Fruit fly (Drosophila melanogaster) whole organism, embryonic: ENCODE data around the gene Sbp2.

Source experiments
- CG10274 ChIP-seq: fragments of 200-800 bp; sonication (Bioruptor generic); optimal IDR thresholded peaks from 3 replicates; lab custom pipeline; 2017; ENCODE audit warnings: missing biosample characterization, mild to moderate bottlenecking, missing genetic modification characterization
- CG10366 ChIP-seq: fragments of 200-800 bp; sonication (Bioruptor generic); IDR thresholded peaks from 2 replicates; pipeline ENCODE4 v1.3.6; 2022; ENCODE audit warnings: missing biosample characterization, missing genetic modification characterization
- CG11247 ChIP-seq: fragments of 200-800 bp; sonication (Bioruptor generic); IDR thresholded peaks from 2 replicates; pipeline ENCODE4 v1.3.6; 2022; ENCODE audit warnings: missing biosample characterization, missing genetic modification characterization
- CG11456 ChIP-seq: fragments of 200-800 bp; sonication (Bioruptor generic); IDR thresholded peaks from 3 replicates; pipeline ENCODE4 v1.3.6; 2022; ENCODE audit warnings: missing biosample characterization, missing genetic modification characterization
- CG12942 ChIP-seq: fragments of 200-800 bp; sonication (Bioruptor generic); optimal IDR thresholded peaks from 3 replicates; lab custom pipeline; 2016; ENCODE audit warnings: missing biosample characterization, missing genetic modification characterization
- CG13287 ChIP-seq: fragments of 200-800 bp; sonication (Bioruptor generic); IDR thresholded peaks from 2 replicates; pipeline ENCODE4 v1.3.6; 2022; ENCODE audit warnings: missing biosample characterization, missing genetic modification characterization; ENCODE audit not compliant: partially characterized antibody
- CG15073 ChIP-seq: fragments of 200-800 bp; sonication (Bioruptor generic); optimal IDR thresholded peaks from 2 replicates; lab custom pipeline; 2016; ENCODE audit warnings: missing biosample characterization, missing genetic modification characterization
- CG17385 ChIP-seq: fragments of 200-800 bp; sonication (Bioruptor generic); optimal IDR thresholded peaks from 3 replicates; lab custom pipeline; 2018; ENCODE audit warnings: missing biosample characterization, mild to moderate bottlenecking, missing genetic modification characterization
- CG17829 ChIP-seq: fragments of 200-800 bp; optimal IDR thresholded peaks from 2 replicates; lab custom pipeline; 2019; ENCODE audit warnings: missing biosample characterization, mild to moderate bottlenecking, missing genetic modification characterization, moderate library complexity
- CG18764 ChIP-seq: fragments of 200-800 bp; sonication (Bioruptor generic); optimal IDR thresholded peaks from 3 replicates; lab custom pipeline; 2016; ENCODE audit warnings: missing biosample characterization, missing genetic modification characterization
- CG2202 ChIP-seq: fragments of 200-800 bp; sonication (Bioruptor generic); optimal IDR thresholded peaks from 2 replicates; lab custom pipeline; 2018; ENCODE audit warnings: missing biosample characterization, mild to moderate bottlenecking, missing genetic modification characterization
- CG2678 ChIP-seq: fragments of 200-800 bp; sonication (Bioruptor generic); optimal IDR thresholded peaks from 3 replicates; lab custom pipeline; 2019; ENCODE audit warnings: missing biosample characterization, mild to moderate bottlenecking, missing genetic modification characterization, moderate library complexity
- CG7372 ChIP-seq: fragments of 200-800 bp; sonication (Bioruptor generic); IDR thresholded peaks from 2 replicates; pipeline ENCODE4 v1.3.6; 2022; ENCODE audit warnings: missing biosample characterization, missing genetic modification characterization
- CG7556 ChIP-seq: fragments of 200-800 bp; sonication (Bioruptor generic); optimal IDR thresholded peaks from 2 replicates; lab custom pipeline; 2017; ENCODE audit warnings: missing biosample characterization, mild to moderate bottlenecking, missing genetic modification characterization
- CG8290 ChIP-seq, 3 experiments: fragments of 200-800 bp; sonication (Bioruptor generic); optimal IDR thresholded peaks; 2 replicates each; lab custom pipeline; 2016 to 2019; ENCODE audit warnings: missing biosample characterization in 3 of 3, missing genetic modification characterization in 3 of 3, mild to moderate bottlenecking in 2 of 3, moderate library complexity in 1 of 3
- CG8924 ChIP-seq: fragments of 200-800 bp; optimal IDR thresholded peaks from 3 replicates; lab custom pipeline; 2019; ENCODE audit warnings: missing biosample characterization, mild to moderate bottlenecking, missing genetic modification characterization, moderate library complexity
- CG9876 ChIP-seq: fragments of 200-800 bp; sonication (Bioruptor generic); optimal IDR thresholded peaks from 2 replicates; lab custom pipeline; 2016; ENCODE audit warnings: missing biosample characterization, missing genetic modification characterization
- CTCF ChIP-seq: fragments of 200-800 bp; sonication (Bioruptor generic); optimal IDR thresholded peaks from 2 replicates; lab custom pipeline; 2017; ENCODE audit warnings: missing biosample characterization, mild to moderate bottlenecking, missing genetic modification characterization, moderate library complexity
- Dfd ChIP-seq, 2 experiments: fragments of >200 bp; optimal IDR thresholded peaks; 2 replicates each; lab custom pipeline; 2017; ENCODE audit warnings: missing biosample characterization in 2 of 2, missing genetic modification characterization in 2 of 2
- Dip2 ChIP-seq: fragments of 200-800 bp; sonication (Bioruptor generic); IDR thresholded peaks from 2 replicates; pipeline ENCODE4 v1.3.6; 2022; ENCODE audit warnings: missing biosample characterization, missing genetic modification characterization
- Ets97D ChIP-seq: fragments of 200-800 bp; sonication (Bioruptor generic); optimal IDR thresholded peaks from 3 replicates; lab custom pipeline; 2016; ENCODE audit warnings: missing biosample characterization, missing genetic modification characterization
- HLHmδ ChIP-seq: fragments of 200-800 bp; sonication (Bioruptor generic); optimal IDR thresholded peaks from 2 replicates; lab custom pipeline; 2018; ENCODE audit warnings: missing biosample characterization, mild to moderate bottlenecking, missing genetic modification characterization, moderate library complexity
- Hey ChIP-seq: fragments of 200-800 bp; sonication (Bioruptor generic); optimal IDR thresholded peaks from 3 replicates; lab custom pipeline; 2018; ENCODE audit warnings: missing biosample characterization, mild to moderate bottlenecking, missing genetic modification characterization
- HmgD ChIP-seq: fragments of 200-800 bp; sonication (Bioruptor generic); optimal IDR thresholded peaks from 3 replicates; lab custom pipeline; 2016; ENCODE audit warnings: missing biosample characterization, missing genetic modification characterization
- MESR4 ChIP-seq: fragments of 200-800 bp; sonication (Bioruptor generic); optimal IDR thresholded peaks from 2 replicates; lab custom pipeline; 2018; ENCODE audit warnings: missing biosample characterization, mild to moderate bottlenecking, missing genetic modification characterization, moderate library complexity
- Med ChIP-seq: fragments of 200-800 bp; sonication (Bioruptor generic); peaks from one replicate; lab custom pipeline; 2016; ENCODE audit warnings: missing biosample characterization, missing genetic modification characterization, mild to moderate bottlenecking, inconsistent platforms, moderate library complexity
- Optix ChIP-seq: fragments of 200-800 bp; sonication (Bioruptor generic); IDR thresholded peaks from 3 replicates; pipeline ENCODE4 v1.3.6; 2022; ENCODE audit warnings: missing biosample characterization, missing genetic modification characterization
- Poxn ChIP-seq: fragments of 200-800 bp; sonication (Bioruptor generic); IDR thresholded peaks from 2 replicates; pipeline ENCODE4 v1.3.6; 2022; ENCODE audit warnings: missing biosample characterization, missing genetic modification characterization
- Ravus ChIP-seq: fragments of 200-800 bp; sonication (Bioruptor generic); IDR thresholded peaks from 2 replicates; pipeline ENCODE4 v1.3.6; 2022; ENCODE audit warnings: missing biosample characterization, missing genetic modification characterization
- Six4 ChIP-seq: fragments of 200-800 bp; sonication (Bioruptor generic); optimal IDR thresholded peaks from 2 replicates; lab custom pipeline; 2016; ENCODE audit warnings: missing biosample characterization, missing genetic modification characterization
- bab2 ChIP-seq: fragments of 200-800 bp; sonication (Bioruptor generic); optimal IDR thresholded peaks from 2 replicates; lab custom pipeline; 2016; ENCODE audit warnings: missing biosample characterization, missing genetic modification characterization
- bsh ChIP-seq, 2 experiments: fragments of 200-800 bp; sonication (Bioruptor generic); optimal IDR thresholded peaks; 2 replicates each; lab custom pipeline; 2017 to 2018; ENCODE audit warnings: mild to moderate bottlenecking in 2 of 2, missing biosample characterization in 2 of 2, missing genetic modification characterization in 2 of 2, moderate library complexity in 1 of 2
- btn ChIP-seq: fragments of 200-800 bp; sonication (Bioruptor generic); optimal IDR thresholded peaks from 2 replicates; lab custom pipeline; 2016; ENCODE audit warnings: missing biosample characterization, missing genetic modification characterization
- en ChIP-seq: fragments of 200-800 bp; sonication (Bioruptor generic); optimal IDR thresholded peaks from 2 replicates; lab custom pipeline; 2016; ENCODE audit warnings: missing biosample characterization, missing genetic modification characterization
- fd96Cb ChIP-seq: fragments of 200-800 bp; sonication (Bioruptor generic); optimal IDR thresholded peaks from 2 replicates; lab custom pipeline; 2018; ENCODE audit warnings: missing biosample characterization, mild to moderate bottlenecking, missing genetic modification characterization, moderate library complexity
- fru ChIP-seq: fragments of >200 bp; optimal IDR thresholded peaks from 2 replicates; lab custom pipeline; 2017
- gcm2 ChIP-seq: fragments of 200-800 bp; sonication (Bioruptor generic); optimal IDR thresholded peaks from 2 replicates; lab custom pipeline; 2016; ENCODE audit warnings: missing biosample characterization, missing genetic modification characterization
- grn ChIP-seq: fragments of 200-800 bp; sonication (Bioruptor generic); optimal IDR thresholded peaks from 3 replicates; lab custom pipeline; 2017; ENCODE audit warnings: missing biosample characterization, missing genetic modification characterization
- gsb ChIP-seq: fragments of 200-800 bp; sonication (Bioruptor generic); IDR thresholded peaks from 2 replicates; pipeline ENCODE4 v1.3.6; 2022; ENCODE audit warnings: missing biosample characterization, missing genetic modification characterization
- gt ChIP-seq: fragments of 200-800 bp; sonication (Bioruptor generic); IDR thresholded peaks from 2 replicates; pipeline ENCODE4 v1.3.6; 2022; ENCODE audit warnings: missing biosample characterization, missing genetic modification characterization
- hkb ChIP-seq, 2 experiments: fragments of 200-800 bp in 1 of 2; fragments of >200 bp in 1 of 2; sonication (Bioruptor generic) in 1 of 2; IDR thresholded peaks in 1 of 2; optimal IDR thresholded peaks in 1 of 2; 2 replicates each; pipeline versions ENCODE4 v1.3.6 to Lab custom; 2017 to 2022; ENCODE audit warnings: missing biosample characterization in 1 of 2, missing genetic modification characterization in 1 of 2
- kah ChIP-seq: fragments of 200-800 bp; sonication (Bioruptor generic); optimal IDR thresholded peaks from 2 replicates; lab custom pipeline; 2018; ENCODE audit warnings: missing biosample characterization, mild to moderate bottlenecking, missing genetic modification characterization
- mam ChIP-seq: fragments of 200-800 bp; sonication (Bioruptor generic); optimal IDR thresholded peaks from 3 replicates; lab custom pipeline; 2016; ENCODE audit warnings: missing biosample characterization, missing genetic modification characterization
- pb ChIP-seq: fragments of 200-800 bp; sonication (Bioruptor generic); optimal IDR thresholded peaks from 3 replicates; lab custom pipeline; 2016; ENCODE audit warnings: missing biosample characterization, missing genetic modification characterization
- shn ChIP-seq: fragments of 200-800 bp; sonication (Bioruptor generic); optimal IDR thresholded peaks from 3 replicates; lab custom pipeline; 2016; ENCODE audit warnings: missing biosample characterization, missing genetic modification characterization
- slbo ChIP-seq: fragments of 200-800 bp; sonication (Bioruptor generic); IDR thresholded peaks from 2 replicates; pipeline ENCODE4 v1.3.6; 2022; ENCODE audit warnings: missing biosample characterization, missing genetic modification characterization
- sug ChIP-seq: fragments of 200-800 bp; optimal IDR thresholded peaks from 2 replicates; lab custom pipeline; 2019; ENCODE audit warnings: missing biosample characterization, mild to moderate bottlenecking, missing genetic modification characterization, moderate library complexity
- ttk ChIP-seq: fragments of 200-800 bp; sonication (Bioruptor generic); IDR thresholded peaks from 2 replicates; pipeline ENCODE4 v2.1.2; 2022; ENCODE audit warnings: missing biosample characterization, missing genetic modification characterization
- tup ChIP-seq: fragments of 200-800 bp; sonication (Bioruptor generic); optimal IDR thresholded peaks from 2 replicates; lab custom pipeline; 2016; ENCODE audit warnings: missing biosample characterization, mild to moderate bottlenecking, missing genetic modification characterization, moderate library complexity
- unpg ChIP-seq: fragments of 200-800 bp; sonication (Bioruptor generic); optimal IDR thresholded peaks from 3 replicates; lab custom pipeline; 2018; ENCODE audit warnings: missing biosample characterization, mild to moderate bottlenecking, missing genetic modification characterization, moderate library complexity
- vnd ChIP-seq: fragments of 200-800 bp; sonication (Bioruptor generic); IDR thresholded peaks from 3 replicates; pipeline ENCODE4 v1.3.6; 2022; ENCODE audit warnings: missing biosample characterization, missing genetic modification characterization; ENCODE audit not compliant: partially characterized antibody
- wor ChIP-seq: fragments of 200-800 bp; sonication (Bioruptor generic); IDR thresholded peaks from 2 replicates; pipeline ENCODE4 v1.3.6; 2022; ENCODE audit warnings: missing biosample characterization, missing genetic modification characterization
- zen2 ChIP-seq: fragments of 200-800 bp; sonication (Bioruptor generic); IDR thresholded peaks from 3 replicates; pipeline ENCODE4 v1.3.6; 2022; ENCODE audit warnings: missing biosample characterization, missing genetic modification characterization; ENCODE audit not compliant: partially characterized antibody

The Sbp2 gene

DNA sequence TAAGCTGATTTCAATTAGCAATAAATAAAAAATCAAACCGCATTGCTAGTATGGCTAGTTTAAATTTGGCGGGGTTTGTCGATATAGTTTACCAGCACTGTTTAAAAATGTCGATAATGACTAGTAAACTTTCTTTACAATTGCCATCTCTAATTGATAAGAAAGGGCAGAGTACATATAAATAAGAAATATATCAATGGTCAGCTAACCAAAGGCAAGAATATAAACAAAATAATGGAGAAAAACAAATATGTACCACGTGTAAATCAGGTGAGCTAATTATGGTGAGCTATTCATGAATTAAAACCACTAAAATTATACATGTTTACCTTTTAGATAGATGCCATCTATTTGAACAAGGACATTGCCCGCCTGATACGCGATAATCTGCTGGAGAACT is 35.0 kb downstream of the Sbp2 start, which contains the start of gene Pex2 (continued):
- no peak for TF ChIP-seq bsh (GFP tag; optimal IDR thresholded peaks at IDR 0.05; lab: Kevin White, UChicago)
- TF ChIP-seq zen2: no peak
- no peak for TF ChIP-seq slbo (GFP tag; lab: Robert Waterston, UW)
- TF ChIP-seq Dfd (GFP tag; optimal IDR thresholded peaks at IDR 0.05; lab: Kevin White, UChicago): no peak
- TF ChIP-seq CG18764: no peak
- TF ChIP-seq CG2202 (tag; lab: Kevin White, UChicago): no peak
- no peak for TF ChIP-seq Dip2 (GFP tag; lab: Robert Waterston, UW)
- TF ChIP-seq CG17385 (GFP tag; lab: Kevin White, UChicago): no peak
- TF ChIP-seq vnd: no peak
- no peak for TF ChIP-seq CG7372
- no peak for TF ChIP-seq CG8924 (tag; lab: Kevin White, UChicago)
- peak; percentile 28 for TF ChIP-seq MESR4 (GFP tag; lab: Kevin White, UChicago)
- TF ChIP-seq pb: no peak
- no peak for TF ChIP-seq en (GFP tag; lab: Kevin White, UChicago)
- TF ChIP-seq CTCF (GFP tag; lab: Kevin White, UChicago): no peak
- TF ChIP-seq CG10274 (GFP tag; lab: Kevin White, UChicago): no peak
- TF ChIP-seq CG11456 (GFP tag; lab: Robert Waterston, UW): no peak
- TF ChIP-seq gsb: no peak
- TF ChIP-seq CG12942 (GFP tag; lab: Kevin White, UChicago): no peak
- no peak for TF ChIP-seq CG11247 (GFP tag; lab: Robert Waterston, UW)
- TF ChIP-seq Ets97D (GFP tag; lab: Kevin White, UChicago): no peak
- no peak for TF ChIP-seq bab2 (GFP tag; lab: Kevin White, UChicago)
- TF ChIP-seq Hey (tag; lab: Kevin White, UChicago): no peak
- TF ChIP-seq CG17829 (tag; lab: Kevin White, UChicago): no peak
- TF ChIP-seq mam: no peak
- TF ChIP-seq gt (GFP tag; lab: Robert Waterston, UW): no peak
- no peak for TF ChIP-seq fru (lab: Kevin White, UChicago)
- TF ChIP-seq wor: no peak
- no peak for TF ChIP-seq CG15073 (GFP tag; lab: Kevin White, UChicago)
- no peak for TF ChIP-seq unpg
- TF ChIP-seq shn (GFP tag; lab: Kevin White, UChicago): no peak
- TF ChIP-seq fd96Cb (tag; lab: Kevin White, UChicago): no peak
- TF ChIP-seq gcm2 (GFP tag; lab: Kevin White, UChicago): no peak
- TF ChIP-seq Six4 (GFP tag; lab: Kevin White, UChicago): no peak
- TF ChIP-seq Poxn (GFP tag; lab: Robert Waterston, UW): no peak
- no peak for TF ChIP-seq ttk (GFP tag; lab: Robert Waterston, UW)
- TF ChIP-seq HmgD (GFP tag; lab: Kevin White, UChicago): no peak
- no peak for TF ChIP-seq CG2678 (tag; lab: Kevin White, UChicago)
- no peak for TF ChIP-seq Ravus (GFP tag; lab: Robert Waterston, UW)
- peak; percentile 28 for TF ChIP-seq sug
- no peak for TF ChIP-seq hkb (optimal IDR thresholded peaks at IDR 0.05; lab: Kevin White, UChicago)
- TF ChIP-seq hkb (GFP tag; IDR thresholded peaks at IDR 0.05; lab: Robert Waterston, UW): no peak
- TF ChIP-seq CG10366 (GFP tag; lab: Robert Waterston, UW): no peak
- no peak for TF ChIP-seq btn
- peak; percentile 69 for TF ChIP-seq CG13287 (GFP tag; lab: Robert Waterston, UW)
- TF ChIP-seq grn: no peak
- TF ChIP-seq tup (GFP tag; lab: Kevin White, UChicago): no peak
- TF ChIP-seq HLHmδ: no peak
- TF ChIP-seq Med: peak; percentile 84
- no peak for TF ChIP-seq Optix (GFP tag; lab: Robert Waterston, UW)
- no peak for TF ChIP-seq kah (GFP tag; lab: Kevin White, UChicago)
- no peak for TF ChIP-seq CG7556 (GFP tag; lab: Kevin White, UChicago)
- TF ChIP-seq CG8290 (GFP tag; optimal IDR thresholded peaks at IDR 0.05; lab: Kevin White, UChicago): peak; percentile 2
- no peak for TF ChIP-seq CG8290 (tag; optimal IDR thresholded peaks at IDR 0.05; lab: Kevin White, UChicago)
- TF ChIP-seq CG9876 (GFP tag; lab: Kevin White, UChicago): no peak
